Worm (Caenorhabditis elegans) whole organism, L4 larva: ENCODE results near the gene set-31.

Experiments used
- D1046.2 ChIP-seq: fragments of 200-800 bp; sonication (Bioruptor generic); IDR thresholded peaks from 2 replicates; pipeline ENCODE4 v1.3.6; 2022; ENCODE audit warnings: missing genetic modification characterization, missing compliant biosample characterization
- F26F4.8 ChIP-seq: fragments of 200-800 bp; sonication (Bioruptor generic); conservative IDR thresholded peaks from 2 replicates; pipeline ENCODE4 v1.3.6; 2022; ENCODE audit warnings: missing genetic modification characterization, missing compliant biosample characterization
- Y48G9A.11 ChIP-seq: fragments of 200-800 bp; sonication (Bioruptor generic); IDR thresholded peaks from 2 replicates; pipeline ENCODE4 v1.3.6; 2022; ENCODE audit warnings: missing genetic modification reagents, missing genetic modification characterization, missing compliant biosample characterization
- Y5F2A.4 ChIP-seq: fragments of 200-800 bp; sonication (Bioruptor generic); optimal IDR thresholded peaks from 2 replicates; lab custom pipeline; 2018; ENCODE audit warnings: mild to moderate bottlenecking, missing genetic modification characterization, missing compliant biosample characterization
- ZK337.2 ChIP-seq: fragments of 200-800 bp; sonication (Bioruptor generic); IDR thresholded peaks from 2 replicates; pipeline ENCODE4 v1.3.6; 2022; ENCODE audit warnings: missing genetic modification reagents, missing genetic modification characterization, missing compliant biosample characterization
- aly-2 ChIP-seq: sonication (generic microtip); optimal IDR thresholded peaks from 2 replicates; lab custom pipeline; 2018; ENCODE audit warnings: missing biosample characterization, missing genetic modification characterization
- ama-1 ChIP-seq: fragments of 150-350 bp; optimal IDR thresholded peaks from 2 replicates; lab custom pipeline; 2014; ENCODE audit warnings: inconsistent platforms, mixed read lengths
- arid-1 ChIP-seq: fragments of 200-800 bp; sonication (Bioruptor generic); conservative IDR thresholded peaks from 2 replicates; pipeline ENCODE4 v1.3.6; 2022; ENCODE audit warnings: missing genetic modification reagents, missing genetic modification characterization, missing compliant biosample characterization
- attf-4 ChIP-seq: sonication (generic microtip); optimal IDR thresholded peaks from 3 replicates; lab custom pipeline; 2017; ENCODE audit warnings: missing biosample characterization, missing genetic modification characterization
- ceh-28 ChIP-seq: fragments of 150-350 bp; optimal IDR thresholded peaks from 2 replicates; lab custom pipeline; 2014; ENCODE audit warnings: missing biosample characterization, missing genetic modification reagents, missing genetic modification characterization
- ceh-32 ChIP-seq: sonication (generic microtip); optimal IDR thresholded peaks from 2 replicates; lab custom pipeline; 2016; ENCODE audit warnings: mild to moderate bottlenecking, missing genetic modification characterization, missing compliant biosample characterization; ENCODE audit not compliant: poor library complexity
- ceh-44 ChIP-seq: fragments of 200-800 bp; sonication (Bioruptor generic); IDR thresholded peaks from 2 replicates; pipeline ENCODE4 v1.3.6; 2022; ENCODE audit warnings: missing genetic modification reagents, missing genetic modification characterization, missing compliant biosample characterization
- ceh-62 ChIP-seq: sonication (generic microtip); optimal IDR thresholded peaks from 2 replicates; lab custom pipeline; 2017; ENCODE audit warnings: missing biosample characterization, missing genetic modification characterization
- cey-2 ChIP-seq: sonication (generic microtip); optimal IDR thresholded peaks from 3 replicates; lab custom pipeline; 2017; ENCODE audit warnings: missing genetic modification characterization, mild to moderate bottlenecking, missing compliant biosample characterization, antibody characterized with exemption, borderline replicate concordance; ENCODE audit not compliant: insufficient read depth
- ctbp-1 ChIP-seq: fragments of 200-800 bp; sonication (Bioruptor generic); IDR thresholded peaks from 2 replicates; pipeline ENCODE4 v1.3.6; 2022; ENCODE audit warnings: missing genetic modification reagents, missing genetic modification characterization, missing compliant biosample characterization
- daf-16 ChIP-seq, 3 experiments: sonication (generic microtip); optimal IDR thresholded peaks; 2 replicates each; lab custom pipeline; 2016 to 2017; ENCODE audit warnings: missing genetic modification characterization in 3 of 3, missing genetic modification reagents in 3 of 3, mild to moderate bottlenecking in 2 of 3, missing compliant biosample characterization in 2 of 3, missing biosample characterization in 1 of 3, moderate library complexity in 1 of 3
- dmd-6 ChIP-seq: fragments of 200-800 bp; sonication (Bioruptor generic); IDR thresholded peaks from 2 replicates; pipeline ENCODE4 v1.3.6; 2022; ENCODE audit warnings: missing genetic modification reagents, missing genetic modification characterization, missing compliant biosample characterization
- dve-1 ChIP-seq: sonication (generic microtip); optimal IDR thresholded peaks from 2 replicates; lab custom pipeline; 2017; ENCODE audit warnings: antibody characterized with exemption, mild to moderate bottlenecking, missing genetic modification characterization, missing compliant biosample characterization; ENCODE audit not compliant: insufficient read depth
- fos-1 ChIP-seq: fragments of 150-350 bp; optimal IDR thresholded peaks from 2 replicates; lab custom pipeline; 2014; ENCODE audit warnings: missing biosample characterization, missing genetic modification characterization
- hlh-11 ChIP-seq: fragments of 200-800 bp; sonication (Bioruptor generic); optimal IDR thresholded peaks from 2 replicates; lab custom pipeline; 2018; ENCODE audit warnings: mild to moderate bottlenecking, missing genetic modification characterization, missing compliant biosample characterization
- hlh-30 ChIP-seq: sonication (generic microtip); optimal IDR thresholded peaks from 2 replicates; lab custom pipeline; 2017; ENCODE audit warnings: antibody characterized with exemption, mild to moderate bottlenecking, missing genetic modification characterization, missing compliant biosample characterization; ENCODE audit not compliant: insufficient read depth
- lim-7 ChIP-seq: fragments of 200-800 bp; sonication (Bioruptor generic); IDR thresholded peaks from 2 replicates; pipeline ENCODE4 v1.3.6; 2022; ENCODE audit warnings: missing genetic modification characterization, missing compliant biosample characterization
- lin-38 ChIP-seq: fragments of 200-800 bp; sonication (Bioruptor generic); IDR thresholded peaks from 2 replicates; pipeline ENCODE4 v1.3.6; 2022; ENCODE audit warnings: missing genetic modification reagents, missing genetic modification characterization, missing compliant biosample characterization
- mep-1 ChIP-seq: fragments of 150-350 bp; sonication (generic microtip); optimal IDR thresholded peaks from 3 replicates; lab custom pipeline; 2014; ENCODE audit warnings: missing biosample characterization, missing genetic modification characterization
- mes-2 ChIP-seq: sonication (generic microtip); optimal IDR thresholded peaks from 2 replicates; lab custom pipeline; 2016; ENCODE audit warnings: missing genotype, mild to moderate bottlenecking, missing genetic modification characterization, missing compliant biosample characterization; ENCODE audit not compliant: poor library complexity, severe bottlenecking
- nhr-10 ChIP-seq: fragments of 150-350 bp; optimal IDR thresholded peaks from 2 replicates; lab custom pipeline; 2014; ENCODE audit warnings: missing biosample characterization, missing genetic modification characterization
- nhr-25 ChIP-seq: sonication (generic microtip); optimal IDR thresholded peaks from 2 replicates; lab custom pipeline; 2017; ENCODE audit warnings: missing genetic modification characterization, mild to moderate bottlenecking, missing compliant biosample characterization, antibody characterized with exemption, moderate library complexity, borderline replicate concordance; ENCODE audit not compliant: insufficient read depth
- nhr-28 ChIP-seq: fragments of 150-350 bp; optimal IDR thresholded peaks from 2 replicates; lab custom pipeline; 2014; ENCODE audit warnings: missing biosample characterization, missing genetic modification characterization
- nhr-6 ChIP-seq: fragments of 150-350 bp; optimal IDR thresholded peaks from 2 replicates; lab custom pipeline; 2014; ENCODE audit warnings: missing biosample characterization, missing genetic modification characterization
- pqm-1 ChIP-seq: sonication (generic microtip); optimal IDR thresholded peaks from 2 replicates; lab custom pipeline; 2017; ENCODE audit warnings: missing biosample characterization, missing genetic modification characterization
- unc-62 ChIP-seq, 3 experiments: fragments of 150-350 bp in 1 of 3; sonication (generic microtip); optimal IDR thresholded peaks in 2 of 3; peaks in 1 of 3; 1 replicate in 1 of 3; 2 replicates in 2 of 3; lab custom pipeline; 2014 to 2017; ENCODE audit warnings: missing biosample characterization in 3 of 3, missing genetic modification characterization in 3 of 3, missing genetic modification reagents in 3 of 3, missing genotype in 1 of 3
- zfp-2 ChIP-seq: sonication (generic microtip); optimal IDR thresholded peaks from 2 replicates; lab custom pipeline; 2016; ENCODE audit warnings: mild to moderate bottlenecking, missing genetic modification characterization, missing compliant biosample characterization
- zip-2 ChIP-seq: fragments of 150-350 bp; optimal IDR thresholded peaks from 2 replicates; lab custom pipeline; 2014; ENCODE audit warnings: missing biosample characterization, missing genetic modification characterization
- ztf-11 ChIP-seq: fragments of 150-350 bp; optimal IDR thresholded peaks from 2 replicates; lab custom pipeline; 2014; ENCODE audit warnings: missing biosample characterization, missing genetic modification characterization
- ztf-7 ChIP-seq: fragments of 150-350 bp; optimal IDR thresholded peaks from 2 replicates; lab custom pipeline; 2014; ENCODE audit warnings: missing biosample characterization, missing genetic modification characterization

set-31 gene

DNA sequence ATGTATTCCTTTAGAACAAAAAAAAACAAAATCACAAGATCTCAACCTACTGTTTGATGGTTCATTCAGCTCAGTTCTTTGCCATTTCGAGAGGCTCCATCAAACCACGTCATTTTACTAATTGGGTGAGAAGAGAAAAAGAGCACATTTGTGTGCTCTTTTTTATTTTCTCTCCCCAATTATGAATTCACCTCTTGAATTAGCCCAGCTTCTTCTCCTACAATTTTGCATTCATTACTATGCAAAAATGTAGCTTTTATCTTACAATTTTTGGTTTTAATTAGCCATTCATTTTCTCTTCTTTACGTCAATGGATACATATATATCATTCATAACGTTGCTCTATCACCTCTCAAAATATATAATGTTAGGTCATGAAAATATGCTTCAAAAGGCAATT is 12.1 kb upstream of the set-31 start (continued):
- no peak for TF ChIP-seq unc-62 (GFP tag; optimal IDR thresholded peaks at IDR 0.05 in 1 of 2; lab: Kevin White, UChicago)
- TF ChIP-seq unc-62 (tag; optimal IDR thresholded peaks at IDR 0.05; lab: Kevin White, UChicago), result no peak

DNA sequence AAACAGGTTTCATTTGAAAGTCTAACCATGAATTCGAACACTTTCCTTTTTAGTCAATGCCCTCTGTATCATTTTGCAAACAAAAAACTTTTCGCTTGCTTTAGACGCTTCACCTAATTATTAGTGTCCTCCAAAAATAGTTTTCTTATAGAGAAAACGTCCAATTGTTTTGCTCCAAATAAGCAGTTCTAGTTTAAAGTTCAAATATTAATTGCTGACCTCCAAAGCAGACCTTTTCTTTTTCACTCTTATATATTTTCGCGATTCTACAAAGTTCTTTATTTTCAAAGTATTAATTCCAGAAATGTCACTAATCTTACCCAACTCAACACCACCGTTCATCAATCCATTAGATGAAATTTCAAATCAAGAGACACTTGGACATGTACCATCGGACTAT is 8.9 kb upstream of the set-31 start, which contains the start of gene gnrr-2:
Gene gnrr-2, plus strand, starts transcription at position 301 of the 400 bp plus-strand sequence.
- TF ChIP-seq attf-4 (tag; lab: Kevin White, UChicago) (no peak), ceh-44 (GFP tag; lab: Robert Waterston, UW) (no peak), ceh-32 (tag; lab: Kevin White, UChicago) (no peak), F26F4.8 (no peak), ceh-28 (tag; lab: Kevin White, UChicago) (no peak), nhr-6 (tag; lab: Kevin White, UChicago) (no peak), ZK337.2 (no peak), ceh-62 (tag; lab: Kevin White, UChicago) (no peak), zfp-2 (tag; lab: Kevin White, UChicago) (no peak), ctbp-1 (GFP tag; lab: Robert Waterston, UW) (no peak), fos-1 (tag; lab: Kevin White, UChicago) (no peak), Y48G9A.11 (GFP tag; lab: Robert Waterston, UW) (no peak), mep-1 (tag; lab: Kevin White, UChicago) (no peak), Y5F2A.4 (GFP tag; lab: Kevin White, UChicago) (no peak), lin-38 (GFP tag; lab: Robert Waterston, UW) (no peak), D1046.2 (GFP tag; lab: Robert Waterston, UW) (no peak)

DNA sequence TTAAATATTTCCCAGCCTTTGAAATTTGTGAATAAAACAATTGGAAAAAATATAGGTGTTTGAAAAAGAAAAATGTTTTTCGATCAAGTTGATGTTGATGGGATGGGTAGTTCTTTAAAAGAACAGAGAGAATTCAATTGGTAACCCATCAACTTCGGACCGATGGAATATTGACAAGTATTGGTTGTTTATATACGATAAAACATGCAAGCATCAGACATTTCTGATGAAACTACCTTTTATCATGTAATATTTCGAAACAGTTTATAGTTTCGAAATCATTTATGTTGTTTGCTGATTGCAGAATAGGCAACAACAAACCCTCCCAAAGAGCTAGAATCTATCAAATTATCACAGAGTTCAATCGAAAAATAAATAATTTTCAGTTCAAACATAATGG is 7.8 kb upstream of the set-31 start:
- TF ChIP-seq zip-2 (tag; lab: Kevin White, UChicago) (peak; percentile 39), ztf-7 (peak; percentile 21), nhr-25 (tag; lab: Kevin White, UChicago) (no peak), daf-16 (GFP tag; optimal IDR thresholded peaks at IDR 0.05; lab: Kevin White, UChicago) (no peak), daf-16 (tag; optimal IDR thresholded peaks at IDR 0.05; lab: Kevin White, UChicago) (peak; percentile 86)
- TF ChIP-seq, all 104 proteins: peak for 3

DNA sequence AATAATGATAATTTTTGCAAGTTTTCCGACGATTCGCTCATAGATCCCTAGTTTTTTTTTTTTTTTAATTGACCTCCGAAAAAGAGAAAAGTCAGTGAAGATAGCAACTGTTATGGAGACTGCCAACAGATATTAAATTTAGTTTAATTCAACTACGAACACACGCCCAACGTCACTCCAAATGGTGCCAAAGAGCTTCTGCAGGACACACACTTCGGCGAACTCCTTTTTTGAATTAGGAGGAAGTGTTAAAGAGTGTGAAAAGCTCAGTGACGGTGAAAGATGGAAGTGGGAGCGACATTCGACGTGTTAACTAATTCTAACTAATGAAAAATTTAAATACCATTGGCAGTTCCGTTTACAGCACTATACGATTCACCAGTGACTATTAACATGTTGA is 5.7 kb upstream of the set-31 start:
- peak; percentile 45 for TF ChIP-seq ama-1 (lab: Kevin White, UChicago)
- peak; percentile 35 for TF ChIP-seq mes-2 (tag; lab: Kevin White, UChicago)
- 0 out of 2 replicates have a peak, but pooled peaks have one; percentile 45 for TF ChIP-seq lim-7 (GFP tag; lab: Robert Waterston, UW)
- TF ChIP-seq cey-2, result no peak
- TF ChIP-seq arid-1 (GFP tag; lab: Robert Waterston, UW), result 0 out of 2 replicates have a peak, but pooled peaks have one; percentile 40
- TF ChIP-seq lin-38 (GFP tag; lab: Robert Waterston, UW), result peak; percentile 35; the same call in 1 of the 2 replicates
- TF ChIP-seq, all 104 proteins: peak for 5

DNA sequence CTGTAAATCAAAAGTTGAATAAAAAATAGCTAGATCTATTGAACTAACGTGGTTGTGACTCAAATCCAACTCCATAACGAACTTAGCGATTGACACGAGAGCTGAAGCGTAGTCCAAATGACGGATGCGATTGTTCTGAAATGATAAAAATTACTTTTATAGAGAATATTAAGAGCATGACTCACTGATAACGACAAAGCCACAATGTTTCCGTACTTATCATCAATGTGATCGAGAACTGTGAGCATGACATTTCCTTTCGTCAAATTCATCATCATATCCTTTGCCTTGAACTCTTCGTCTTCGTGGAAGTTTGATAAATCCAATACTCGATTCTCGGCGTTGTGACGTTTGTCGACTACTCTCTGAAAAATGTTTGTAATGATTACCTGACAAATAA is 3.7 kb upstream of the set-31 start:
- TF ChIP-seq nhr-28 (tag; lab: Kevin White, UChicago) (peak; percentile 55), zip-2 (tag; lab: Kevin White, UChicago) (no peak), hlh-11 (tag; lab: Kevin White, UChicago) (peak; percentile 8), dmd-6 (GFP tag; lab: Robert Waterston, UW) (peak; percentile 66), ztf-11 (tag; lab: Kevin White, UChicago) (no peak), aly-2 (no peak), dve-1 (tag; lab: Kevin White, UChicago) (peak; percentile 61), nhr-6 (tag; lab: Kevin White, UChicago) (peak; percentile 81), nhr-10 (tag; lab: Kevin White, UChicago) (no peak), pqm-1 (peak; percentile 81), hlh-30 (tag; lab: Kevin White, UChicago) (peak; percentile 14)
